Fruit fly (Drosophila melanogaster) whole organism, embryonic: ENCODE measurements around the gene CG6055.

ENCODE experiments used
- BEAF-32 ChIP-seq: fragments of 200-800 bp; sonication (Bioruptor generic); optimal IDR thresholded peaks from 3 replicates; lab custom pipeline; 2017; ENCODE audit warnings: missing biosample characterization, missing genetic modification characterization, mild to moderate bottlenecking, moderate library complexity, missing genetic modification reagents
- Bdp1 ChIP-seq: fragments of 200-800 bp; sonication (Bioruptor generic); optimal IDR thresholded peaks from 3 replicates; lab custom pipeline; 2016; ENCODE audit warnings: missing biosample characterization, missing genetic modification characterization
- BtbVII ChIP-seq: fragments of 200-800 bp; sonication (Bioruptor generic); optimal IDR thresholded peaks from 3 replicates; lab custom pipeline; 2017; ENCODE audit warnings: missing biosample characterization, mild to moderate bottlenecking, missing genetic modification characterization
- CG11456 ChIP-seq: fragments of 200-800 bp; sonication (Bioruptor generic); IDR thresholded peaks from 3 replicates; pipeline ENCODE4 v1.3.6; 2022; ENCODE audit warnings: missing biosample characterization, missing genetic modification characterization
- CG12391 ChIP-seq: fragments of 200-800 bp; sonication (Bioruptor generic); optimal IDR thresholded peaks from 3 replicates; lab custom pipeline; 2018; ENCODE audit warnings: missing biosample characterization, mild to moderate bottlenecking, missing genetic modification characterization, moderate library complexity
- CG12659 ChIP-seq: fragments of 200-800 bp; sonication (Bioruptor generic); optimal IDR thresholded peaks from 3 replicates; lab custom pipeline; 2017; ENCODE audit warnings: mild to moderate bottlenecking, missing biosample characterization, missing genetic modification reagents, missing genetic modification characterization
- CG14050 ChIP-seq: fragments of 200-800 bp; sonication (Bioruptor generic); IDR thresholded peaks from 3 replicates; pipeline ENCODE4 v1.3.6; 2022; ENCODE audit warnings: missing biosample characterization, missing genetic modification characterization
- CG16813 ChIP-seq: fragments of 200-800 bp; sonication (Bioruptor generic); IDR thresholded peaks from 3 replicates; pipeline ENCODE4 v1.3.6; 2022; ENCODE audit warnings: missing biosample characterization, missing genetic modification characterization; ENCODE audit not compliant: partially characterized antibody
- CG18476 ChIP-seq: fragments of 200-800 bp; sonication (Bioruptor generic); optimal IDR thresholded peaks from 2 replicates; lab custom pipeline; 2016; ENCODE audit warnings: missing biosample characterization, mild to moderate bottlenecking, missing genetic modification characterization
- CG2202 ChIP-seq: fragments of 200-800 bp; sonication (Bioruptor generic); optimal IDR thresholded peaks from 2 replicates; lab custom pipeline; 2018; ENCODE audit warnings: missing biosample characterization, mild to moderate bottlenecking, missing genetic modification characterization
- CG2889 ChIP-seq: fragments of 200-800 bp; sonication (Bioruptor generic); IDR thresholded peaks from 3 replicates; pipeline ENCODE4 v1.3.6; 2022; ENCODE audit warnings: missing biosample characterization, missing genetic modification characterization
- CG3847 ChIP-seq: fragments of 200-800 bp; sonication (Bioruptor generic); IDR thresholded peaks from 2 replicates; pipeline ENCODE4 v1.3.6; 2022; ENCODE audit warnings: missing biosample characterization, missing genetic modification characterization
- CG4730 ChIP-seq: fragments of 200-800 bp; sonication (Bioruptor generic); IDR thresholded peaks from 2 replicates; pipeline ENCODE4 v1.3.6; 2022; ENCODE audit warnings: missing biosample characterization, missing genetic modification characterization
- CG5180 ChIP-seq: fragments of 200-800 bp; sonication (Bioruptor generic); optimal IDR thresholded peaks from 3 replicates; lab custom pipeline; 2017; ENCODE audit warnings: missing biosample characterization, missing genetic modification characterization, mild to moderate bottlenecking, moderate library complexity, missing genetic modification reagents
- CG6654 ChIP-seq: fragments of 200-800 bp; sonication (Bioruptor generic); optimal IDR thresholded peaks from 2 replicates; lab custom pipeline; 2017; ENCODE audit warnings: missing biosample characterization, mild to moderate bottlenecking, missing genetic modification characterization
- CG6683 ChIP-seq: fragments of 200-800 bp; sonication (Bioruptor generic); optimal IDR thresholded peaks from 2 replicates; lab custom pipeline; 2017; ENCODE audit warnings: missing biosample characterization, mild to moderate bottlenecking, missing genetic modification characterization, missing genetic modification reagents
- CG7745 ChIP-seq: fragments of 200-800 bp; sonication (Bioruptor generic); optimal IDR thresholded peaks from 2 replicates; lab custom pipeline; 2018; ENCODE audit warnings: missing biosample characterization, mild to moderate bottlenecking, missing genetic modification characterization, moderate library complexity
- CG7987 ChIP-seq: fragments of 200-800 bp; sonication (Bioruptor generic); optimal IDR thresholded peaks from 2 replicates; lab custom pipeline; 2018; ENCODE audit warnings: missing biosample characterization, mild to moderate bottlenecking, missing genetic modification characterization, moderate library complexity
- CG8765 ChIP-seq: fragments of 200-800 bp; sonication (Bioruptor generic); IDR thresholded peaks from 2 replicates; pipeline ENCODE4 v1.3.6; 2022; ENCODE audit warnings: missing biosample characterization, missing genetic modification characterization
- CG9609 ChIP-seq: fragments of 200-800 bp; sonication (Bioruptor generic); optimal IDR thresholded peaks from 3 replicates; lab custom pipeline; 2016; ENCODE audit warnings: missing biosample characterization, missing genetic modification characterization
- Eip74EF ChIP-seq, 2 experiments: fragments of 200-800 bp in 1 of 2; fragments of >200 bp in 1 of 2; sonication (Bioruptor generic) in 1 of 2; optimal IDR thresholded peaks; 2 replicates each; lab custom pipeline; 2017 to 2019; ENCODE audit warnings: missing biosample characterization in 2 of 2, missing genetic modification characterization in 2 of 2, mild to moderate bottlenecking in 1 of 2, moderate library complexity in 1 of 2
- Gsc ChIP-seq: fragments of 200-800 bp; sonication (Bioruptor generic); IDR thresholded peaks from 2 replicates; pipeline ENCODE4 v1.3.6; 2022; ENCODE audit warnings: missing biosample characterization, missing genetic modification characterization
- MBD-R2 ChIP-seq: fragments of 200-800 bp; sonication (Bioruptor generic); IDR thresholded peaks from 2 replicates; pipeline ENCODE4 v1.3.6; 2022; ENCODE audit warnings: missing biosample characterization, missing genetic modification characterization
- MTF-1 ChIP-seq: fragments of 200-800 bp; sonication (Bioruptor generic); optimal IDR thresholded peaks from 2 replicates; lab custom pipeline; 2018; ENCODE audit warnings: missing biosample characterization, mild to moderate bottlenecking, missing genetic modification characterization, borderline replicate concordance
- Nf-YA ChIP-seq: fragments of 200-800 bp; sonication (Bioruptor generic); IDR thresholded peaks from 2 replicates; pipeline ENCODE4 v1.3.6; 2022; ENCODE audit warnings: missing biosample characterization, missing genetic modification characterization
- Optix ChIP-seq: fragments of 200-800 bp; sonication (Bioruptor generic); IDR thresholded peaks from 3 replicates; pipeline ENCODE4 v1.3.6; 2022; ENCODE audit warnings: missing biosample characterization, missing genetic modification characterization
- ab ChIP-seq: fragments of 200-800 bp; sonication (Bioruptor generic); optimal IDR thresholded peaks from 2 replicates; lab custom pipeline; 2016; ENCODE audit warnings: missing biosample characterization, missing genetic modification characterization
- abd-A ChIP-seq: fragments of 200-800 bp; sonication (Bioruptor generic); optimal IDR thresholded peaks from 3 replicates; lab custom pipeline; 2019; ENCODE audit warnings: missing biosample characterization, mild to moderate bottlenecking, missing genetic modification characterization, moderate library complexity
- aop ChIP-seq: fragments of 200-800 bp; sonication (Bioruptor generic); IDR thresholded peaks from 2 replicates; pipeline ENCODE4 v1.3.6; 2022; ENCODE audit warnings: missing biosample characterization, missing genetic modification characterization
- ash1 ChIP-seq: fragments of 200-800 bp; sonication (Bioruptor generic); optimal IDR thresholded peaks from 2 replicates; lab custom pipeline; 2018; ENCODE audit warnings: missing biosample characterization, mild to moderate bottlenecking, missing genetic modification characterization
- bab2 ChIP-seq: fragments of 200-800 bp; sonication (Bioruptor generic); optimal IDR thresholded peaks from 2 replicates; lab custom pipeline; 2016; ENCODE audit warnings: missing biosample characterization, missing genetic modification characterization
- bigmax ChIP-seq: fragments of 200-800 bp; sonication (Bioruptor generic); optimal IDR thresholded peaks from 2 replicates; lab custom pipeline; 2018; ENCODE audit warnings: missing biosample characterization, mild to moderate bottlenecking, missing genetic modification characterization
- bsh ChIP-seq, 2 experiments: fragments of 200-800 bp; sonication (Bioruptor generic); optimal IDR thresholded peaks; 2 replicates each; lab custom pipeline; 2017 to 2018; ENCODE audit warnings: mild to moderate bottlenecking in 2 of 2, missing biosample characterization in 2 of 2, missing genetic modification characterization in 2 of 2, moderate library complexity in 1 of 2
- cad ChIP-seq: fragments of >200 bp; optimal IDR thresholded peaks from 2 replicates; lab custom pipeline; 2017; ENCODE audit warnings: missing biosample characterization, missing genetic modification characterization
- corto ChIP-seq: fragments of 200-800 bp; sonication (Bioruptor generic); optimal IDR thresholded peaks from 2 replicates; lab custom pipeline; 2016; ENCODE audit warnings: missing biosample characterization, mild to moderate bottlenecking, missing genetic modification characterization, moderate library complexity
- crp ChIP-seq, 2 experiments: fragments of 200-800 bp; sonication (Bioruptor generic); optimal IDR thresholded peaks; 2 replicates in 1 of 2; 3 replicates in 1 of 2; lab custom pipeline; 2017; ENCODE audit warnings: missing biosample characterization in 2 of 2, missing genetic modification characterization in 2 of 2, mild to moderate bottlenecking in 1 of 2, moderate library complexity in 1 of 2
- dpn ChIP-seq, 2 experiments: fragments of 200-800 bp; sonication (Bioruptor generic); optimal IDR thresholded peaks; 3 replicates each; lab custom pipeline; 2016; ENCODE audit warnings: missing biosample characterization in 2 of 2, missing genetic modification characterization in 2 of 2
- gce ChIP-seq: fragments of 200-800 bp; sonication (Bioruptor generic); IDR thresholded peaks from 3 replicates; pipeline ENCODE4 v1.3.6; 2022; ENCODE audit warnings: missing biosample characterization, missing genetic modification characterization
- grn ChIP-seq: fragments of 200-800 bp; sonication (Bioruptor generic); optimal IDR thresholded peaks from 3 replicates; lab custom pipeline; 2017; ENCODE audit warnings: missing biosample characterization, missing genetic modification characterization
- kah ChIP-seq: fragments of 200-800 bp; sonication (Bioruptor generic); optimal IDR thresholded peaks from 2 replicates; lab custom pipeline; 2018; ENCODE audit warnings: missing biosample characterization, mild to moderate bottlenecking, missing genetic modification characterization
- nau ChIP-seq: fragments of 200-800 bp; sonication (Bioruptor generic); optimal IDR thresholded peaks from 3 replicates; lab custom pipeline; 2017; ENCODE audit warnings: missing biosample characterization, mild to moderate bottlenecking, missing genetic modification characterization, missing genetic modification reagents
- oc ChIP-seq: fragments of 200-800 bp; sonication (Bioruptor generic); optimal IDR thresholded peaks from 2 replicates; lab custom pipeline; 2018; ENCODE audit warnings: missing biosample characterization, mild to moderate bottlenecking, missing genetic modification characterization, moderate library complexity
- sim ChIP-seq: fragments of 200-800 bp; sonication (Bioruptor generic); IDR thresholded peaks from 2 replicates; pipeline ENCODE4 v1.3.6; 2022; ENCODE audit warnings: missing biosample characterization, missing genetic modification characterization
- slbo ChIP-seq: fragments of 200-800 bp; sonication (Bioruptor generic); IDR thresholded peaks from 2 replicates; pipeline ENCODE4 v1.3.6; 2022; ENCODE audit warnings: missing biosample characterization, missing genetic modification characterization
- so ChIP-seq: fragments of 200-800 bp; sonication (Bioruptor generic); IDR thresholded peaks from 3 replicates; pipeline ENCODE4 v1.3.6; 2022; ENCODE audit warnings: missing biosample characterization, missing genetic modification characterization
- sob ChIP-seq: fragments of 200-800 bp; sonication (Bioruptor generic); IDR thresholded peaks from 2 replicates; pipeline ENCODE4 v1.3.6; 2022; ENCODE audit warnings: missing biosample characterization, missing genetic modification characterization
- stc ChIP-seq: fragments of 200-800 bp; sonication (Bioruptor generic); IDR thresholded peaks from 2 replicates; pipeline ENCODE4 v1.3.6; 2022; ENCODE audit warnings: missing biosample characterization, missing genetic modification characterization
- stwl ChIP-seq: fragments of 200-800 bp; sonication (Bioruptor generic); optimal IDR thresholded peaks from 3 replicates; lab custom pipeline; 2018; ENCODE audit warnings: missing biosample characterization, mild to moderate bottlenecking, missing genetic modification characterization, moderate library complexity
- unc-4 ChIP-seq: fragments of 200-800 bp; sonication (Bioruptor generic); IDR thresholded peaks from 2 replicates; pipeline ENCODE4 v1.3.6; 2022; ENCODE audit warnings: missing biosample characterization, missing genetic modification characterization; ENCODE audit not compliant: partially characterized antibody

Gene CG6055

dm6 chr2L:7423333-7423895 is 42.9 kb upstream of the CG6055 start (continued):
- TF ChIP-seq MBD-R2 (GFP tag; lab: Robert Waterston, UW) (peak; percentile 38; the same call in 1 of the 2 replicates), Bdp1 (GFP tag; lab: Kevin White, UChicago) (no peak), CG16813 (no peak), bsh (GFP tag; optimal IDR thresholded peaks at IDR 0.05; lab: Kevin White, UChicago) (peak in 1 of 2 experiments; percentile 41), CG5180 (GFP tag; lab: Kevin White, UChicago) (no peak), CG11456 (GFP tag; lab: Robert Waterston, UW) (peak; percentile 77; the same call in 2 of the 3 replicates), CG7745 (tag; lab: Kevin White, UChicago) (no peak), CG4730 (peak; percentile 16; the same call in 1 of the 2 replicates), CG6683 (GFP tag; lab: Kevin White, UChicago) (no peak), gce (no peak), cad (GFP tag; lab: Kevin White, UChicago) (no peak), slbo (peak; percentile 84), aop (peak; percentile 35; the same call in 1 of the 2 replicates), MTF-1 (GFP tag; lab: Kevin White, UChicago) (no peak), CG12659 (no peak), CG3847 (GFP tag; lab: Robert Waterston, UW) (0 out of 2 replicates have a peak, but pooled peaks have one; percentile 8), Eip74EF (GFP tag; optimal IDR thresholded peaks at IDR 0.05; lab: Kevin White, UChicago) (no peak), grn (GFP tag; lab: Kevin White, UChicago) (no peak), bab2 (GFP tag; lab: Kevin White, UChicago) (no peak), CG9609 (GFP tag; lab: Kevin White, UChicago) (no peak), bigmax (no peak), stwl (tag; lab: Kevin White, UChicago) (peak; percentile 32), stc (GFP tag; lab: Robert Waterston, UW) (peak; percentile 28; the same call in 1 of the 2 replicates), CG2889 (GFP tag; lab: Robert Waterston, UW) (peak; percentile 31; the same call in 1 of the 3 replicates), CG7987 (GFP tag; lab: Kevin White, UChicago) (peak; percentile 44), BEAF-32 (no peak), CG8765 (GFP tag; lab: Robert Waterston, UW) (peak; percentile 9; the same call in 1 of the 2 replicates), CG12391 (tag; lab: Kevin White, UChicago) (peak; percentile 5), CG2202 (tag; lab: Kevin White, UChicago) (peak; percentile 5), Gsc (GFP tag; lab: Robert Waterston, UW) (no peak), ab (GFP tag; lab: Kevin White, UChicago) (no peak), oc (tag; lab: Kevin White, UChicago) (no peak), abd-A (tag; lab: Kevin White, UChicago) (no peak), so (0 out of 3 replicates have a peak, but pooled peaks have one; percentile 14), nau (GFP tag; lab: Kevin White, UChicago) (no peak), Nf-YA (GFP tag; lab: Robert Waterston, UW) (no peak), sob (GFP tag; lab: Robert Waterston, UW) (peak; percentile 31; the same call in 1 of the 2 replicates), crp (GFP tag; optimal IDR thresholded peaks at IDR 0.05; lab: Kevin White, UChicago) (no peak), CG14050 (0 out of 3 replicates have a peak, but pooled peaks have one; percentile 10), kah (GFP tag; lab: Kevin White, UChicago) (no peak), ash1 (GFP tag; lab: Kevin White, UChicago) (no peak), CG6654 (GFP tag; lab: Kevin White, UChicago) (no peak), CG18476 (no peak), Optix (0 out of 3 replicates have a peak, but pooled peaks have one; percentile 42), unc-4 (GFP tag; lab: Robert Waterston, UW) (no peak), sim (GFP tag; lab: Robert Waterston, UW) (no peak), BtbVII (GFP tag; lab: Kevin White, UChicago) (no peak), dpn (GFP tag; optimal IDR thresholded peaks at IDR 0.05; lab: Kevin White, UChicago) (peak in 1 of 2 experiments; percentile 29), corto (GFP tag; lab: Kevin White, UChicago) (peak; percentile 69)
